Worm (Caenorhabditis elegans) whole organism, midembryonic: Measurements from ENCODE around the gene F44E2.4.

Source experiments
- T22C8.4 ChIP-seq: fragments of 200-800 bp; sonication (Bioruptor generic); IDR thresholded peaks from 2 replicates; pipeline ENCODE4 v1.3.6; 2022; ENCODE audit warnings: missing genetic modification characterization, missing compliant biosample characterization
- cog-1 ChIP-seq: sonication (generic microtip); optimal IDR thresholded peaks from 2 replicates; lab custom pipeline; 2016; ENCODE audit warnings: missing genetic modification characterization, missing compliant biosample characterization
- flt-1 ChIP-seq: fragments of 200-800 bp; sonication (Bioruptor generic); IDR thresholded peaks from 2 replicates; pipeline ENCODE4 v1.3.6; 2022; ENCODE audit warnings: missing genetic modification characterization, missing compliant biosample characterization
- klf-2 ChIP-seq: fragments of 200-800 bp; sonication (Bioruptor generic); conservative IDR thresholded peaks from 2 replicates; pipeline ENCODE4 v1.3.6; 2022; ENCODE audit warnings: missing genetic modification reagents, missing genetic modification characterization, missing compliant biosample characterization
- med-1 ChIP-seq: sonication (generic microtip); optimal IDR thresholded peaks from 2 replicates; lab custom pipeline; 2017; ENCODE audit warnings: missing genetic modification characterization, mild to moderate bottlenecking, missing compliant biosample characterization, antibody characterized with exemption, missing genetic modification reagents; ENCODE audit not compliant: insufficient read depth
- tab-1 ChIP-seq: fragments of 200-800 bp; sonication (Bioruptor generic); IDR thresholded peaks from 2 replicates; pipeline ENCODE4 v1.3.6; 2022; ENCODE audit warnings: missing genetic modification characterization, missing compliant biosample characterization

- no peak for TF ChIP-seq flt-1 (GFP tag; lab: Robert Waterston, UW)
- TF ChIP-seq med-1: no peak
- TF ChIP-seq tab-1 (GFP tag; lab: Robert Waterston, UW): no peak
- no peak for TF ChIP-seq cog-1
- no peak for TF ChIP-seq T22C8.4 (GFP tag; lab: Robert Waterston, UW)
- no peak for TF ChIP-seq klf-2 (GFP tag; lab: Robert Waterston, UW)
Observed at ce11 chrIII:8801352-8801863, 36.8 kb downstream of the F44E2.4 start.
